Fruit fly (Drosophila melanogaster) ovary, adult (tissue): ENCODE measurements around the gene pb.

Experiments
- CG17801 ChIP-seq: fragments of 200-800 bp; optimal IDR thresholded peaks from 2 replicates; lab custom pipeline; 2019; ENCODE audit warnings: missing biosample characterization, mild to moderate bottlenecking, missing genetic modification characterization, moderate library complexity; ENCODE audit not compliant: partially characterized antibody

Gene pb

DNA sequence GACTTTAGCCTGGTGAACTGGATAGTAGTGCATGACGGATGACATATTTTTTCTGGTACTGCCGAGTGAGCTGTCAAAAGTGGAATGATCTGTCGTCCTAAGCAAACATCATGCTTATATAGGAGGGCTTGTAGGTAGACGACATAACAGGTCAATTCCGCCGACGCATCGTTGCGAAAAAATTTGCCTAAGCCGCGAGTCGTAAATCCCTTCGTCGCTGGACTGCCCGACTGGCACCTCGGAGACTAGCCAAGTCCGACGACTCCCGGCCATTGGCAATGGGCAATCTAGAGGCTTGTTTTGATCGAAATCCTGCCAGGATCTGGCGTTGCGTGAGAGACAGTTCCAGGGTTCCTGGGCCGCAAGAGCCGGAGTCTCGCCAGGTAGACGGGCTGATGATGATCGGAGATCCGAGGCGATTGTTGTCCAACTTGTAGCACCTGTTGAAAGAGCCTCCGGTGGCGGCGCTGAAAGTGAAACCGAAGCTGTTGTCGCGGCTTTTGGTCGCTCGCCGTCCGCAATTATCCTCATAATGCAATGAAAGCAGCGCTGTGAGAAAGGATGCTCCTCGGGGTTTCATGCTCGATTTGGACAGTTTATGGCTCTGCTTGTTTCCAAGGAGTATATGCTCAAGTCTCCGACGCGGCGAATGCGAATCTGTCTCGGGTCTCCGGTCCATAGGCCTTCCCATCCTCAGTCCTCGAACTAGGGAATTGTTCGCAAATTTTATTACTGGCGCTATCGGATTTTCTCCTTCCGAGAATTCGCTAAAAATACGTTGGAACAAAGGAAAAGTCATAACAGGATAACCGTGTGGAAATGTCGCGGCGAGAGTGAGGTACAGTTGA lies 12.5 kb upstream of the pb start, which contains the start of gene zen:
Gene zen, minus strand, starts transcription at position 91 of the 848 bp plus-strand sequence.
- no peak for TF ChIP-seq CG17801 (GFP tag; lab: Kevin White, UChicago)

DNA sequence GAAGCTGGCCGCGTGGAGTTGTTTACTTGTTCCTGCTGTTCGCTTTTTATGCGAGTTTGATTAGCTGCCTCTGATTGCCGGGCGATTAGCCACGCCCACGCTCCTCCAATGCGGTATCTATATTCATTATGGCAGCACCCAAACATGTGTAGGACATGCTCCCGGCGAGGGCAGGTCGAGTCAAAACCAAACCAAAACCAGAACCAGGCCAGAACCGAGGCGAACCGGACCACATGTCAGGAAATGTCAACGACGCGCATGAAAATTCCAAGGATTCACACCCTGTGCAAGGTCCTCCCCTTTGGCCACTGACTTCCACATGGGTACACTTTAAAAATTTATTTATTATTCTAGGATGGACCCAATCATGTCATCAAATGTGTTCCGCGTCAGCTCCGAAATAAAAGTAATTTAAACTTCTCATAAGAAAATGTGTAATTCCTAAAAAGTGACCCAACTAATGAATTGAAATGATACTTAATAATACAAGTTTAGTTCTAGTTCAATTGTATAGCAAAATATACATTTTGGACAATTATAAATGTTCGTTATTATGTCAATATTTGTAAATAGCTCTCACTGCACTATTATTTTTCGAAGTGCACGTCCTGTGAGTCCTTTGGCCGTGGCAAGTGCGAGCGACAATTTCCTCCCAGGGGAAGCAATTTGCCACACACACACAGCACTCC lies 9.7 kb upstream of the pb start:
- no peak for TF ChIP-seq CG17801 (GFP tag; lab: Kevin White, UChicago)

DNA sequence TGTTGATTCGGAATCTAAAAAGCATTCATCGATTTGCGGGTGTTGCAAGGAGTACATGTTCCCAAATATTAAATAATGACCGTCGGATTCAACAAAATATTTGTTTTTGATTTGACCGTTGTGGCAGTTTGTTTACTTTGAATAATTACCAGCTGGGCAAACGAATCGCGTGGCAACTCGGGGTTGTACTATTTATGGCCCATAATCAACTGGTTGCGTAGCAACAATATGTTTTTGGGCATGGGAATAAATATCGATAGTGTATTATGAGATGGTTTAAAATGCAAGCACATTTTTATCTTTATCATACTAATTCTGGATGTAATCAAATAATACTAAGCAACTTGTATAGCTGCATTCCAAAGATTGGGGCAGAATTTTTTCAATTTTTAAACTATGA lies 6.0 kb upstream of the pb start, which contains the start of gene CG34297:
Gene CG34297, minus strand, starts transcription at position 101 of the 400 bp plus-strand sequence.
- no peak for TF ChIP-seq CG17801 (GFP tag; lab: Kevin White, UChicago)

DNA sequence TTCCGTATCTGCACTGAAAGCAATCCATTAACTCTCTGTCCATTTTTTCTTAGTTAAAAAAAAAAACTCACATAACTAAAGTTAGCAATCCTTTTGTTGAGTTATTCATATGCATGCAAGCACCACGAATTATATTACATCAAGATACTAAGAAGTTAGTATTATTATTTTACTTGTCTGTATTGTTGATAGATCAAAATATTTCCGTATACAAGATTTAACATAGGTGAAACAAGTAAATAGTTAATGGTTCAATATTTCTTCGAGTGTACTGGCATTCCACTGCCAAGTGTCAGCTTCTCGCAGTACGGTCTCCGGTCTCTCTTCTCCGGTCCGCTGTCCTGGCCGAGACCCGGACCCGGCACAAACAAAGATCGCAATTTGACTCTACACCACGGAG lies 4.3 kb upstream of the pb start:
- TF ChIP-seq CG17801 (GFP tag; lab: Kevin White, UChicago): no peak

DNA sequence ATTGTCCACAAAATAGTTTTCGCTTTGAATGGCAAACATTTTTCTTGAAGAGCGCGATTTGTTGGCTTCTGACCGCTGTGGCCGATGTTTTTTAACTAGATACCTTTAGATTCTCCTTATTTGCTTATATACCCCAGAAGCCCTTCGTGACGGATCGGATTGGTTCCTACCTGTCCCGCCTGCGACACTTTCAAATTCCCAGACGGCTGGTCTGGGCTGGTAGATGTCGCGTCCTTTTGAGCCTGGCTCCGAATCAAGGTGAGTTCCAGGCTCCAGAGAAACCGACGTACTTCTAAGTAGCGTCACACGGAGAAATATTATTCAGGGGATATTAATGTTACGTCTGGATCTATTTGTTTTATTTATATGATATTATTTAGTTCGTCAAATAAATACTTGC lies 2.2 kb upstream of the pb start, which contains the start of gene zen2:
Gene zen2, minus strand, starts transcription at position 101 of the 400 bp plus-strand sequence.
- no peak for TF ChIP-seq CG17801 (GFP tag; lab: Kevin White, UChicago)

DNA sequence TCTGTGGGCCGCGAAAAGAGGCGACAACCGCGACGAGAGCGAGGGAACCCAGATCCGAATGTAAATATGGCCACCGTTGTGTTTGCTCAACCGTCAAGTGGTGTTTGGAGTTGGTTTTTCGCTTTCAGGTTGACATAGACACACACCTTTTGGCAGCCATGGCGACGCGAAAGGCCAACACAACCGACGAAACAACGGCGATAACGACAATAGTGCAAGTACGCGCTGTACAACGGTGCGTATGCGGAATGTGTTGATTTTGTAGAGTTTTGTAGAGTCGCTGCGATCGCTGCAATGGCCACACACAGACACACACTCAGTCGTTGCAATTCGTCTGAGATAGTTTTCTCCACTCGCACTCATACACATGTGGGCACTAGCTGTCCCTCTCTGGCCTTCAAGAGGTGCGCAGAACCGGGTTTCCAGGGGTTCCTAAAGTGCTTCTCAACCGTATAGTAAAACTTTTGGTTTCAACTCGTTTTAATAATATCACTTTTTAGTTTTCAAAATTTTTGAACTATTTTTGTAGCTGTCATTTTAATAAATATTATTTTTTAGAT lies 383 bp downstream of the pb start:
- TF ChIP-seq CG17801 (GFP tag; lab: Kevin White, UChicago): no peak

DNA sequence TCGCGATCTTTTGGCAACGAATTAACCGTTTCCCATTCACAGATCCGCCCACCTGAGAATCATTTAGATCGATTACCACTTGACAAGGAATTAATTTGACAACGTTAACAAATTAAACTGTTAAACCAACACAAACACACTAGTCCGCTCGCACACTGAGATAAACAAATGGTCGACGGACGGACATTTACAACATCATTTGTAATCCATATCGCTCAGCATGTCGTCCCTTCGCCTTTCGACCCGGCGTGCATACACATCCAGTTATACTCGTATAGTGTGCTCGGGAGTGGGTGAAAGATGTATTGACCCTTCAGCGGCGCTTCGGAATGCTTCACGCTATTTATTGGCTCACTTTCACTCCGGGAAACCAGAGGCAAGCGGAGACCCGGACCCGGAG lies 6.1 kb downstream of the pb start:
- no peak for TF ChIP-seq CG17801 (GFP tag; lab: Kevin White, UChicago)

DNA sequence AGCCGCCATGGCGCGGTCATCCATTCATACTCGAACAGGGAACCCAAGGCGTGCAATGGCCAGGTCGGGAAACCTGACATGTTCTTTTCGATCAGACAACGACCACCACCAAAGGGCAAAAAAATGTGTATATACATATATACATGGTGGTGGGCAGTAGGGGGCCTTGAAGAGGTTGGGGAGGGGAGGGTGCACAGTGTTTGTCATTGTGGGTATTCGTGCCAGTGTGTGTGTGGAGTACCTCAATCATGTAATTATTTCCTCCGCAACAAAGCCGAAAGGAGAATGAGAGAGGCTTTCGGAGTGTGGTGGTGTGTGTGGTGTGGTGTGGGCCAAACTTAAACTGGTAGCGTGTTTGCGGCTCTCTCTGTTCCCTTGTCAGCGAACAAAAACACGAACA lies 15.7 kb downstream of the pb start:
- no peak for TF ChIP-seq CG17801 (GFP tag; lab: Kevin White, UChicago)

DNA sequence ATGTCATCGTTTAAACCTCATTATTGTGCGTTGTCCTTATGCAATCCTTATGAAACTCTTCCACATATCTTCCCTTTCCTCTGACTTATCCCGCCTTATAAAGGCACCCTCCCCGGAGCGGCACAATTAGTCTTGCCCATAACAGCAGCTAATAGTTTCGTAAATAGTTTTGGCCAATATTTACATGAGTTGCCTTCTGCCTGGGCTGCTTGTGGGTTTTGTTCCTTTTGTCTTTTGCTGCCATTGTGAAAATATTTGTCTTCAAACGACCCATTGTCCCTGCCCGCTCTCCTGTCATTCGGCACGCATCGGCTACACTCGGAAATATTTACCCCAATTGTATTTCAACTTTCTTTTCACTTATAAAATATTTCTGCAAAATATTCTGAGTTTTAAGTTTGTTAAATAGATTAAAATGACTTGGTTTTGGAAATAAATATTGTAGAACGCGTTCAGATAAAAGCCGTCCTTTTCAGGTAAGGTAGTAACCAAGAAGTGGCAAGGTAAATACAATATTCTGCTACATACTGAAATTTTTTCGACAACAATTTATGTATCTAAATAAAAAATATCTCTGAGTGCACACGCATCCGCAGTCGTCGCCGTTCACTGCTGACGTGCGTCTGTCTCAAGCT lies 18.2 kb downstream of the pb start:
- no peak for TF ChIP-seq CG17801 (GFP tag; lab: Kevin White, UChicago)

DNA sequence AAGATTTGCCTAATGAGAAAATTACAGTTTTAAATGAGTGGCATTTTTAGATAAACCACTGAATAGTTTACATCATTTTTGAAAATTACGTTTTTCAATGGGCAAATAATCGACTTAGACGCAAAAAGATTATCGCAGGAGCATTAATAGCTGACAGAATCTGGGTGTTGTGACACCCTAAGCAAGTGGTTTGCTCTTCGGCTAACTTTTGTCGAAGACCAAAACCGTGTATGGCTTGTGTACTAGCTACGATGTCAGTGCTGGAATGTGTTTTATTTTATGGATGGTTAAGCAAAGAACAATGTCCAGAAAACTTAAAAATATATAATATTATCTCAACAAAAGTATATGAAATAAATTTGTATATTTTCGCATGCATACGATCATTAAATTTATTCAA lies 33.0 kb downstream of the pb start:
- no peak for TF ChIP-seq CG17801 (GFP tag; lab: Kevin White, UChicago)

DNA sequence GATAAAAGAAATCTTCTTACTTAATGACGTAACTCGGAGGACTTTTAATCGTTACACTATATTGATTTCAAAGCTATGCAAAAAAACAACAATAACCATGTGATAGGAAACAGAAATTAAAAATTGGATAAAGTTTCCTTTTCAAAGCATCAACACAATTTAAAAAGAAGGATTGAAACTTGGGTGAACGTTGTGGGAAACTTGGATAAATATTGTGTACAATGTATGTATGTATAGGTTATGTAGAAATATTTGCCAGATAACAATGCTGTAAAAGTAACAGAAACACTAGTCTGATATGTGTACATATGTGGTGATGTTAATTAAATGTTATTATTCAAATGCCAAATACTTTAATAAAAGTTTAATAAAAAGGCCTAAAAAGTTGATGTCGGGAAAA lies 35.5 kb downstream of the pb start:
- TF ChIP-seq CG17801 (GFP tag; lab: Kevin White, UChicago): no peak

DNA sequence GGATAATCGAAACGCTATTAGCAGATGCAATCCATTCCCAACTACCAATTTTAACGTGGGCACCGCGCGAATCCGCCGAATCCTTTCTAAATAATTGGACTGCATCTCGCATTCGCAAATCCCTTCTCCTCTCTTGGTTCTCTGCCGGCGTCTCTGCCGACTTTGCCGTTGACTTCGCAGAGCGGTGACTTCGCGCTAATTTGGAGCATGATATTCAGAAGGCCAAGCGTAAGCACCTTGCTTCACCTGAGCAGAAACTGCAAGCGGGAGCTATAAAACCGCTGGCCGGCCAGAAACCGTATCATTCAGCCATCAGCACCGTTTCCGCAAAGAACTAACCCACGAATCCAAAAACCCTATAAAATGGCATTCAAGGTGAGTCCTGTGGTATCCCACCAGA lies 38.1 kb downstream of the pb start, which contains the start of gene Ccp84Aa:
Gene Ccp84Aa, plus strand, starts transcription at position 301 of the 400 bp plus-strand sequence.
- no peak for TF ChIP-seq CG17801 (GFP tag; lab: Kevin White, UChicago)

DNA sequence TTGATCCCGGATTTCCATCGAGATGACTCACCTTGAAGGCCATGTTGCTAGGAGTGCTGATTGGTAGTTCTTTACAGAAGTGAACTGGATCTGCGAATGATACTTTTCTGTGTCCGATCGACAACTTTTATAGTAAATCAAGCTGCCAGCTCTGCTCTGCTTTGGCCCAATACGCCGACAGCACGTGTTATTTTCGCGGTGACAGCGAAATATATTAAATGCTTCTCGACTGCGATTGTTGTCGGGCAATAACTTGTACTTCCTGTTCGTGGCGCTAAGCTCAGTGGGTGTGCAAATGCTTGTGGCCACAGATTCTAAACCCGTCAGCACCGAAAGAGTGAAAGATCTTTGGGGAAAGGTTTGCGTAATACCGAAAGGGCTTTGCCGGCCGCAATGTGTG lies 39.1 kb downstream of the pb start, which contains the start of gene Ccp84Ab:
Gene Ccp84Ab, minus strand, starts transcription at position 101 of the 400 bp plus-strand sequence.
- TF ChIP-seq CG17801 (GFP tag; lab: Kevin White, UChicago): no peak

DNA sequence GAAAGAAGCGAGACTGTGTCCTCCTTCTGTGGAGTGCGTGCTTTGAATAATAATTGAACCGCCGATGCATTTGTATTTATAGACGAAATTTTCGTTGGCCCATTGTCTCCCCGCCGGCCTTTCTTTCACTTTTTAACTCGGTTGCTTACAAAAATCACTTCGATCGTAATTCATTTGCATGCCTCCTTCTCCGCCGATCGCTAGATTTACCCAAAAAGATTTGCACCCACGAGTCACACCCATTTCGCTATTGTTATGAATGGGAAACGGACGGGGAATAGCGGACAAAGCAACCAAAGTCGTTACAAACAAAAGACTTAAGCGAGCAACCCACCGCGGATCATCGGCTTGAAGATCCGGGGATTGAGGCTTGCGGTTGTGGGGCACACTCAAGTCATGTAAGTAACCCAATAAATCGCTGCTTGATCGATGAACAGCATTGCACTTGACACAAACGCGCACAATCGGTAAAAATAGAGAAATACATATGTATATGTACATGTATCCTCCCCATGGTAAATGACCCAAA lies 45.6 kb downstream of the pb start, which contains the start of gene Ccp84Ac:
Gene Ccp84Ac, minus strand, starts transcription at position 51 of the 529 bp plus-strand sequence.
- TF ChIP-seq CG17801 (GFP tag; lab: Kevin White, UChicago): no peak
